Fruit fly (Drosophila melanogaster): ENCODE data around the gene Remo.

DNA sequence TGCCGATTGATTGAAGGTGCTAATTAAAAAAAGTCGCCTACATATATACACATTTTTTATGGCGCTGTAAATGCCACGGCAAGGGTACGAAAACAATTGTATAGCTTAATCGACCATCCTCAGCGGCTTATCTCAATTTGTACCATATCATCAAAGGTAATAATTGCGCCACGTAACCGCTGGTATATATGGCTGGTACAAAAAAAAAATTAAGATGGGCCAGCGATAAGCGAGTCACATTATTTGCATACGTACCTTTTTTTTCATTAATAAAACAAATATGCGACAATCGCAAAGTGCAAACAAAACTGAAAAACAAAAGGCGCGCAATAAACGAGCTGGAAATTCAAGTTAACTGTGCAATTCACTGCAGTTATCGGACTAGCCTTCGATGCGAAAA, 33.4 kb upstream of the Remo start:
- TF ChIP-seq CG6276 (GFP tag; optimal IDR thresholded peaks at IDR 0.05) (no peak), Blimp-1 (GFP tag; optimal IDR thresholded peaks at IDR 0.05) (no peak), dac (GFP tag; optimal IDR thresholded peaks at IDR 0.05) (no peak), CG34406 (GFP tag; optimal IDR thresholded peaks at IDR 0.05) (peak; percentile 28), CG11762 (GFP tag; optimal IDR thresholded peaks at IDR 0.05; ENCODE audit: insufficient read depth) (no peak), Smox (GFP tag; optimal IDR thresholded peaks at IDR 0.05) (peak; percentile 7), CG31627 (GFP tag; optimal IDR thresholded peaks at IDR 0.05) (no peak), CG6163 (GFP tag; IDR thresholded peaks at IDR 0.05) (peak; percentile 66; the same call in 2 of the 3 replicates), Hr39 (GFP tag; optimal IDR thresholded peaks at IDR 0.05) (no peak), cyc (GFP tag; optimal IDR thresholded peaks at IDR 0.05) (no peak), Sox14 (GFP tag; optimal IDR thresholded peaks at IDR 0.05) (no peak), Eip75B (GFP tag; optimal IDR thresholded peaks at IDR 0.05) (peak; percentile 1), OdsH (GFP tag; optimal IDR thresholded peaks at IDR 0.05) (no peak)
